Fruit fly (Drosophila melanogaster) whole organism, embryonic: Measurements from ENCODE around the gene drm.
A peak's percentile ranks its signal among the peaks of the same experiment; 100 is the strongest.

Experiments used
- Ada2b ChIP-seq: fragments of 200-800 bp; sonication (Bioruptor generic); IDR thresholded peaks from 2 replicates; pipeline ENCODE4 v1.3.6; 2022; ENCODE audit warnings: missing biosample characterization, missing genetic modification characterization
- Bgb ChIP-seq: fragments of 200-800 bp; sonication (Bioruptor generic); IDR thresholded peaks from 2 replicates; pipeline ENCODE4 v1.3.6; 2022; ENCODE audit warnings: missing biosample characterization, missing genetic modification characterization; ENCODE audit not compliant: partially characterized antibody
- CG11560 ChIP-seq: fragments of 200-800 bp; sonication (Bioruptor generic); IDR thresholded peaks from 3 replicates; pipeline ENCODE4 v1.3.6; 2022; ENCODE audit warnings: missing biosample characterization, missing genetic modification characterization
- CG12104 ChIP-seq: fragments of 200-800 bp; sonication (Bioruptor generic); optimal IDR thresholded peaks from 3 replicates; lab custom pipeline; 2016; ENCODE audit warnings: missing biosample characterization, missing genetic modification characterization
- CG12155 ChIP-seq: fragments of 200-800 bp; sonication (Bioruptor generic); optimal IDR thresholded peaks from 3 replicates; lab custom pipeline; 2016; ENCODE audit warnings: missing biosample characterization, missing genetic modification characterization
- CG12744 ChIP-seq: fragments of 200-800 bp; sonication (Bioruptor generic); optimal IDR thresholded peaks from 2 replicates; lab custom pipeline; 2016; ENCODE audit warnings: missing biosample characterization, missing genetic modification characterization
- CG13287 ChIP-seq: fragments of 200-800 bp; sonication (Bioruptor generic); IDR thresholded peaks from 2 replicates; pipeline ENCODE4 v1.3.6; 2022; ENCODE audit warnings: missing biosample characterization, missing genetic modification characterization; ENCODE audit not compliant: partially characterized antibody
- CG15696 ChIP-seq: fragments of 200-800 bp; sonication (Bioruptor generic); optimal IDR thresholded peaks from 2 replicates; lab custom pipeline; 2019; ENCODE audit warnings: missing biosample characterization, mild to moderate bottlenecking, missing genetic modification characterization, moderate library complexity
- CG1602 ChIP-seq: fragments of 200-800 bp; sonication (Bioruptor generic); optimal IDR thresholded peaks from 3 replicates; lab custom pipeline; 2016; ENCODE audit warnings: missing biosample characterization, missing genetic modification characterization
- CG17912 ChIP-seq: fragments of 200-800 bp; sonication (Bioruptor generic); optimal IDR thresholded peaks from 2 replicates; lab custom pipeline; 2018; ENCODE audit warnings: missing biosample characterization, mild to moderate bottlenecking, missing genetic modification characterization
- CG30403 ChIP-seq: fragments of 200-800 bp; sonication (Bioruptor generic); optimal IDR thresholded peaks from 3 replicates; lab custom pipeline; 2016; ENCODE audit warnings: missing biosample characterization, missing genetic modification characterization
- CG31388 ChIP-seq: fragments of 200-800 bp; sonication (Bioruptor generic); optimal IDR thresholded peaks from 2 replicates; lab custom pipeline; 2016; ENCODE audit warnings: missing biosample characterization, missing genetic modification characterization
- CG32772 ChIP-seq: fragments of 200-800 bp; sonication (Bioruptor generic); IDR thresholded peaks from 2 replicates; pipeline ENCODE4 v1.3.6; 2022; ENCODE audit warnings: missing biosample characterization, missing genetic modification characterization
- CG4282 ChIP-seq: fragments of 200-800 bp; sonication (Bioruptor generic); optimal IDR thresholded peaks from 2 replicates; lab custom pipeline; 2016; ENCODE audit warnings: missing biosample characterization, missing genetic modification characterization
- CG4820 ChIP-seq: fragments of 200-800 bp; sonication (Bioruptor generic); optimal IDR thresholded peaks from 3 replicates; lab custom pipeline; 2016; ENCODE audit warnings: missing biosample characterization, missing genetic modification characterization
- CG6272 ChIP-seq: fragments of 200-800 bp; sonication (Bioruptor generic); IDR thresholded peaks from 2 replicates; pipeline ENCODE4 v1.3.6; 2022; ENCODE audit warnings: missing biosample characterization, missing genetic modification characterization
- CG6683 ChIP-seq: fragments of 200-800 bp; sonication (Bioruptor generic); optimal IDR thresholded peaks from 2 replicates; lab custom pipeline; 2017; ENCODE audit warnings: missing biosample characterization, mild to moderate bottlenecking, missing genetic modification characterization, missing genetic modification reagents
- CG7372 ChIP-seq: fragments of 200-800 bp; sonication (Bioruptor generic); IDR thresholded peaks from 2 replicates; pipeline ENCODE4 v1.3.6; 2022; ENCODE audit warnings: missing biosample characterization, missing genetic modification characterization
- CG7963 ChIP-seq: fragments of 200-800 bp; sonication (Bioruptor generic); IDR thresholded peaks from 3 replicates; pipeline ENCODE4 v1.3.6; 2022; ENCODE audit warnings: missing biosample characterization, missing genetic modification characterization; ENCODE audit not compliant: partially characterized antibody
- CG9876 ChIP-seq: fragments of 200-800 bp; sonication (Bioruptor generic); optimal IDR thresholded peaks from 2 replicates; lab custom pipeline; 2016; ENCODE audit warnings: missing biosample characterization, missing genetic modification characterization
- CG9932 ChIP-seq: fragments of 200-800 bp; sonication (Bioruptor generic); IDR thresholded peaks from 2 replicates; pipeline ENCODE4 v1.3.6; 2022; ENCODE audit warnings: missing biosample characterization, missing genetic modification characterization
- D ChIP-seq, 2 experiments: fragments of 200-800 bp in 1 of 2; fragments of >200 bp in 1 of 2; sonication (Bioruptor generic) in 1 of 2; optimal IDR thresholded peaks; 2 replicates in 1 of 2; 3 replicates in 1 of 2; lab custom pipeline; 2017; ENCODE audit warnings: mild to moderate bottlenecking in 1 of 2, missing biosample characterization in 1 of 2, missing genetic modification characterization in 1 of 2, missing genetic modification reagents in 1 of 2
- D19B ChIP-seq: fragments of 200-800 bp; sonication (Bioruptor generic); optimal IDR thresholded peaks from 2 replicates; lab custom pipeline; 2017; ENCODE audit warnings: missing biosample characterization, mild to moderate bottlenecking, missing genetic modification characterization
- Fer2 ChIP-seq: fragments of 200-800 bp; sonication (Bioruptor generic); optimal IDR thresholded peaks from 2 replicates; lab custom pipeline; 2018; ENCODE audit warnings: missing biosample characterization, mild to moderate bottlenecking, missing genetic modification characterization, moderate library complexity
- Hey ChIP-seq: fragments of 200-800 bp; sonication (Bioruptor generic); optimal IDR thresholded peaks from 3 replicates; lab custom pipeline; 2018; ENCODE audit warnings: missing biosample characterization, mild to moderate bottlenecking, missing genetic modification characterization
- Max ChIP-seq: fragments of 200-800 bp; sonication (Bioruptor generic); optimal IDR thresholded peaks from 2 replicates; lab custom pipeline; 2016; ENCODE audit warnings: missing biosample characterization, mild to moderate bottlenecking, missing genetic modification characterization
- Med ChIP-seq: fragments of 200-800 bp; sonication (Bioruptor generic); peaks from one replicate; lab custom pipeline; 2016; ENCODE audit warnings: missing biosample characterization, missing genetic modification characterization, mild to moderate bottlenecking, inconsistent platforms, moderate library complexity
- NC2α ChIP-seq: fragments of 200-800 bp; sonication (Bioruptor generic); optimal IDR thresholded peaks from 2 replicates; lab custom pipeline; 2016; ENCODE audit warnings: missing biosample characterization, missing genetic modification characterization
- Nf-YA ChIP-seq: fragments of 200-800 bp; sonication (Bioruptor generic); IDR thresholded peaks from 2 replicates; pipeline ENCODE4 v1.3.6; 2022; ENCODE audit warnings: missing biosample characterization, missing genetic modification characterization
- Optix ChIP-seq: fragments of 200-800 bp; sonication (Bioruptor generic); IDR thresholded peaks from 3 replicates; pipeline ENCODE4 v1.3.6; 2022; ENCODE audit warnings: missing biosample characterization, missing genetic modification characterization
- Side ChIP-seq: fragments of 200-800 bp; sonication (Bioruptor generic); optimal IDR thresholded peaks from 2 replicates; lab custom pipeline; 2016; ENCODE audit warnings: missing biosample characterization, missing genetic modification characterization
- Sry-δ ChIP-seq: fragments of 200-800 bp; sonication (Bioruptor generic); optimal IDR thresholded peaks from 2 replicates; lab custom pipeline; 2016; ENCODE audit warnings: missing biosample characterization, missing genetic modification characterization
- al ChIP-seq: fragments of 200-800 bp; sonication (Bioruptor generic); IDR thresholded peaks from 2 replicates; pipeline ENCODE4 v1.3.6; 2022; ENCODE audit warnings: missing biosample characterization, missing genetic modification characterization
- ap ChIP-seq: fragments of 200-800 bp; sonication (Bioruptor generic); IDR thresholded peaks from 2 replicates; pipeline ENCODE4 v1.3.6; 2022; ENCODE audit warnings: missing biosample characterization, missing genetic modification characterization
- cad ChIP-seq: fragments of >200 bp; optimal IDR thresholded peaks from 2 replicates; lab custom pipeline; 2017; ENCODE audit warnings: missing biosample characterization, missing genetic modification characterization
- danr ChIP-seq: fragments of 200-800 bp; sonication (Bioruptor generic); IDR thresholded peaks from 2 replicates; pipeline ENCODE4 v1.3.6; 2022; ENCODE audit warnings: missing biosample characterization, missing genetic modification characterization
- exex ChIP-seq: fragments of 200-800 bp; sonication (Bioruptor generic); optimal IDR thresholded peaks from 4 replicates; lab custom pipeline; 2018; ENCODE audit warnings: missing biosample characterization, mild to moderate bottlenecking, missing genetic modification characterization, moderate library complexity
- fu2 ChIP-seq: fragments of 200-800 bp; sonication (Bioruptor generic); optimal IDR thresholded peaks from 2 replicates; lab custom pipeline; 2016; ENCODE audit warnings: missing biosample characterization, missing genetic modification characterization
- kay ChIP-seq: fragments of 200-800 bp; sonication (Bioruptor generic); optimal IDR thresholded peaks from 2 replicates; lab custom pipeline; 2016; ENCODE audit warnings: missing biosample characterization, missing genetic modification characterization
- klu ChIP-seq: fragments of 200-800 bp; sonication (Bioruptor generic); IDR thresholded peaks from 2 replicates; pipeline ENCODE4 v1.3.6; 2022; ENCODE audit warnings: missing biosample characterization, missing genetic modification characterization
- kni ChIP-seq: fragments of 200-800 bp; sonication (Bioruptor generic); optimal IDR thresholded peaks from 3 replicates; lab custom pipeline; 2017; ENCODE audit warnings: mild to moderate bottlenecking, missing biosample characterization, missing genetic modification reagents, missing genetic modification characterization
- nerfin-1 ChIP-seq: fragments of 200-800 bp; sonication (Bioruptor generic); optimal IDR thresholded peaks from 3 replicates; lab custom pipeline; 2019; ENCODE audit warnings: missing biosample characterization, mild to moderate bottlenecking, missing genetic modification characterization, moderate library complexity
- nmo ChIP-seq: fragments of 200-800 bp; sonication (Bioruptor generic); optimal IDR thresholded peaks from 2 replicates; lab custom pipeline; 2018; ENCODE audit warnings: missing biosample characterization, mild to moderate bottlenecking, missing genetic modification characterization, moderate library complexity
- run ChIP-seq: fragments of 200-800 bp; sonication (Bioruptor generic); optimal IDR thresholded peaks from 3 replicates; lab custom pipeline; 2018; ENCODE audit warnings: missing biosample characterization, mild to moderate bottlenecking, missing genetic modification characterization
- salm ChIP-seq: fragments of 200-800 bp; sonication (Bioruptor generic); optimal IDR thresholded peaks from 2 replicates; lab custom pipeline; 2018; ENCODE audit warnings: missing biosample characterization, mild to moderate bottlenecking, missing genetic modification characterization
- slou ChIP-seq: fragments of 200-800 bp; sonication (Bioruptor generic); optimal IDR thresholded peaks from 3 replicates; lab custom pipeline; 2016; ENCODE audit warnings: missing biosample characterization, missing genetic modification characterization
- so ChIP-seq: fragments of 200-800 bp; sonication (Bioruptor generic); IDR thresholded peaks from 3 replicates; pipeline ENCODE4 v1.3.6; 2022; ENCODE audit warnings: missing biosample characterization, missing genetic modification characterization
- sqz ChIP-seq: fragments of 200-800 bp; sonication (Bioruptor generic); optimal IDR thresholded peaks from 3 replicates; lab custom pipeline; 2018; ENCODE audit warnings: missing biosample characterization, mild to moderate bottlenecking, missing genetic modification characterization
- tll ChIP-seq, 2 experiments: fragments of 200-800 bp in 1 of 2; fragments of >200 bp in 1 of 2; sonication (Bioruptor generic) in 1 of 2; optimal IDR thresholded peaks; 2 replicates each; lab custom pipeline; 2017 to 2019; ENCODE audit warnings: missing biosample characterization in 2 of 2, missing genetic modification characterization in 2 of 2, mild to moderate bottlenecking in 1 of 2, moderate library complexity in 1 of 2
- tx ChIP-seq: fragments of 200-800 bp; sonication (Bioruptor generic); optimal IDR thresholded peaks from 2 replicates; lab custom pipeline; 2016; ENCODE audit warnings: missing biosample characterization, missing genetic modification characterization
- vfl ChIP-seq: fragments of 200-800 bp; sonication (Bioruptor generic); optimal IDR thresholded peaks from 2 replicates; lab custom pipeline; 2016; ENCODE audit warnings: missing biosample characterization, missing genetic modification characterization

drm gene

dm6 chr2L:3532973-3533525 lies 6.0 kb upstream of the drm start (continued):
- TF ChIP-seq CG7372 (GFP tag; lab: Robert Waterston, UW) (no peak), CG17912 (GFP tag; lab: Kevin White, UChicago) (no peak), CG15696 (peak; percentile 88), CG1602 (peak; percentile 28), Ada2b (GFP tag; lab: Robert Waterston, UW) (no peak; the same call in 1 of the 2 replicates), Med (GFP tag; lab: Kevin White, UChicago) (peak; percentile 90), CG4282 (GFP tag; lab: Kevin White, UChicago) (no peak), Side (peak; percentile 49), tx (GFP tag; lab: Kevin White, UChicago) (peak; percentile 25), sqz (GFP tag; lab: Kevin White, UChicago) (no peak), CG4820 (GFP tag; lab: Kevin White, UChicago) (peak; percentile 52), CG13287 (GFP tag; lab: Robert Waterston, UW) (no peak), Max (GFP tag; lab: Kevin White, UChicago) (peak; percentile 12), NC2α (GFP tag; lab: Kevin White, UChicago) (no peak), CG11560 (tag; lab: Robert Waterston, UW) (no peak), al (GFP tag; lab: Robert Waterston, UW) (no peak), fu2 (GFP tag; lab: Kevin White, UChicago) (no peak), Hey (tag; lab: Kevin White, UChicago) (no peak), CG12744 (no peak), klu (GFP tag; lab: Robert Waterston, UW) (no peak), CG31388 (GFP tag; lab: Kevin White, UChicago) (no peak), slou (no peak), cad (GFP tag; lab: Kevin White, UChicago) (no peak), nmo (GFP tag; lab: Kevin White, UChicago) (peak; percentile 60), D19B (no peak), CG7963 (GFP tag; lab: Robert Waterston, UW) (no peak), vfl (GFP tag; lab: Kevin White, UChicago) (no peak), D (optimal IDR thresholded peaks at IDR 0.05; lab: Kevin White, UChicago) (no peak), D (GFP tag; optimal IDR thresholded peaks at IDR 0.05; lab: Kevin White, UChicago) (peak; percentile 20), run (no peak), Nf-YA (GFP tag; lab: Robert Waterston, UW) (no peak), salm (no peak), kni (GFP tag; lab: Kevin White, UChicago) (no peak), CG9932 (GFP tag; lab: Robert Waterston, UW) (no peak), Sry-δ (GFP tag; lab: Kevin White, UChicago) (no peak), CG9876 (peak; percentile 31), Fer2 (tag; lab: Kevin White, UChicago) (no peak), CG30403 (GFP tag; lab: Kevin White, UChicago) (peak; percentile 46), kay (GFP tag; lab: Kevin White, UChicago) (no peak), tll (GFP tag; optimal IDR thresholded peaks at IDR 0.05; lab: Kevin White, UChicago) (peak; percentile 36 to 77), exex (tag; lab: Kevin White, UChicago) (no peak), CG12104 (no peak), CG6683 (no peak), CG32772 (GFP tag; lab: Robert Waterston, UW) (peak; percentile 43; the same call in 1 of the 2 replicates), so (GFP tag; lab: Robert Waterston, UW) (no peak), CG6272 (no peak), nerfin-1 (peak; percentile 11), Optix (GFP tag; lab: Robert Waterston, UW) (peak; percentile 54; the same call in 1 of the 3 replicates), ap (GFP tag; lab: Robert Waterston, UW) (no peak), danr (GFP tag; lab: Robert Waterston, UW) (no peak), CG12155 (GFP tag; lab: Kevin White, UChicago) (peak; percentile 45), Bgb (GFP tag; lab: Robert Waterston, UW) (no peak)
